Worm (Caenorhabditis elegans) whole organism, L4/young adult: ENCODE measurements around the gene ubxn-3.

Experiments
- W03F9.2 ChIP-seq: fragments of 150-350 bp; optimal IDR thresholded peaks from 2 replicates; lab custom pipeline; 2014; ENCODE audit warnings: missing biosample characterization, missing genetic modification characterization
- him-1 ChIP-seq: sonication (generic microtip); optimal IDR thresholded peaks from 2 replicates; lab custom pipeline; 2016; ENCODE audit warnings: missing genotype, missing genetic modification reagents, missing genetic modification characterization, missing compliant biosample characterization

DNA sequence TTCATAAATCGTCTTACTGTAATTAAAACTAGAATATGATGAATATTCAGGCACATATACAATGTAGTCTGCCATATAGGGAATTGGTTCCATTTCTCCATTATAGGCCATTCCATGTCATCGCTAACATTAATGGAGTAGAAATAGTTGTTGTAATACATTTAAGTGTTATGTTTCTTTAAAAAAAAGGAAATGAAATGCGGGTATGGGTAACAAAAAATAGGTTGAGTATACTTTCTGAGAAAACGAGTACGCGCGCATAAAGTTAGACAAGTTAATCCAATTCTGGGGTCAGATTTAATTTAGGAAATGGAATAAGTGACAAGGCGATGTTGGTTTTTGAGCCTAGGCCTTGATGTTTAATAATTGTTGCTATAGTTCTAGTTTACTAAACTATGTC, 46.8 kb downstream of the ubxn-3 start, which contains the start of gene T01D1.7:
- TF ChIP-seq W03F9.2 (tag; lab: Kevin White, UChicago) (no peak), him-1 (no peak)
